Fruit fly (Drosophila melanogaster) whole organism: ENCODE data around the gene CG14676.

ENCODE experiments used
- Dll ChIP-seq: fragments of >200 bp; optimal IDR thresholded peaks from 2 replicates; lab custom pipeline; 2017
- pan ChIP-seq: fragments of >200 bp; optimal IDR thresholded peaks from 2 replicates; lab custom pipeline; 2017

DNA sequence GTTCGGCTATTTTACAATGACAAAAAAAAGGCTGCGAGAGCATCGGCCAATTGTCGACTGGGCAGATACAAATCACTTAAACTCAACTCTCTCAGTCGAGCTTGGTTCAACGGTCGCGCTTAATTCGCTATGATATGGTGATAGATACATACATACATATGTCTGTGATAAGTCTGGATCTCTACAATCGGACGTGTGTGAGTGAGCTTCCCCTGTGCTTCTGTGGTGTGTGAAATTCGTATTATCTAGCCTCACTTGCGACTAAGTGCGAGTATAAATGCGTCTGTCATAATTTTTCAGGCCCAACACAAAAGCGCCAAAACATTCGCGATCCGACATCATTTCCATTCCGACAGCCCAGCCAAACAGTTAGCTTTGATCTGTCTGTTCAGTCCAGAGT, 6.2 kb upstream of the CG14676 start, which contains the start of gene CG1213:
- no peak for TF ChIP-seq Dll (lab: Kevin White, UChicago)
- no peak for TF ChIP-seq pan (lab: Kevin White, UChicago)
